Fruit fly (Drosophila melanogaster) Kc167 (cell line): Measurements from ENCODE around the gene Cerk.

ENCODE experiments used
- Myc ChIP-seq: fragments of >200 bp; optimal IDR thresholded peaks from 2 replicates; lab custom pipeline; 2017; ENCODE audit warnings: missing external identifiers
- Sin3A ChIP-seq: fragments of >200 bp; optimal IDR thresholded peaks from 2 replicates; lab custom pipeline; 2018; ENCODE audit warnings: missing external identifiers
- h ChIP-seq: fragments of >200 bp; optimal IDR thresholded peaks from 3 replicates; lab custom pipeline; 2018; ENCODE audit warnings: missing external identifiers
- insv ChIP-seq: fragments of >200 bp; optimal IDR thresholded peaks from 3 replicates; lab custom pipeline; 2018; ENCODE audit warnings: missing external identifiers
- psq ChIP-seq: fragments of >200 bp; optimal IDR thresholded peaks from 2 replicates; lab custom pipeline; 2017; ENCODE audit warnings: missing external identifiers
- ttk ChIP-seq: sonication (Bioruptor generic); optimal IDR thresholded peaks from 2 replicates; lab custom pipeline; 2017; ENCODE audit warnings: missing external identifiers

DNA sequence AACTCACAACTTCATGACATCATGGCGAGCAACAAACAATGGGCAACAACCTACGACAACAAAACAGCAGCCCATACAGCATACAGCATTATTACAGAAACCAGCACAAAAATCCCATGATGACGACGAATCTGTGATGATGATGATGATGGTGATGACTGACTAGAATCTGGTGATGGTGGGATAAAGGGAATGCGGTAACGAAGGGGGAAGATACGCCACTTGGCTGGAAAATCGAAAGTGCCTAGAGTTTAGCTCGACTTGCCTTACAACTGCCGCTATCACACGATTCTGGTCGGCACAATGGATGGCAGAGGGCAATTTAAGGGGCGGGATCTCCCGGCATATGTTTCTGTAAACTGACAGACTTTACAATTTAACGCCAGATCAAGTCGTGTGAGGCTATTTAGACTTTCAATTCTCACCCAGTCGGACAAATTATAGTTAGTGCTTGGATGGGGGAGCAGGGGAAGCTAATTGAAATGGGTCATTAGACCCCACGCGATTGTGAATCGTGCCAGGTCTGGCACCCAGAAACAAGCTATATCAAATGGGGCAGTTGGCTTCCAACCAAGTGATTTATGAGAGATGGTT, 53.0 kb downstream of the Cerk start:
- TF ChIP-seq Myc (lab: Kevin White, UChicago) (no peak), psq (no peak), h (lab: Kevin White, UChicago) (no peak), insv (lab: Kevin White, UChicago) (no peak), ttk (no peak), Sin3A (lab: Kevin White, UChicago) (no peak)
